Worm (Caenorhabditis elegans): ENCODE data around the gene dpy-21.

dpy-21 gene

ce11 chrV:17979789-17980188 is 30.8 kb upstream of the dpy-21 start, which contains the start of gene snx-6:
Gene snx-6 (minus strand): TSS chrV:17980082.
- TF ChIP-seq Y55F3AM.14 (GFP tag; optimal IDR thresholded peaks at IDR 0.05) (no peak), sem-4 (tag; optimal IDR thresholded peaks at IDR 0.05) (no peak), zag-1 (tag; optimal IDR thresholded peaks at IDR 0.05) (no peak), ceh-16 (tag; optimal IDR thresholded peaks at IDR 0.05) (no peak)

- peak; percentile 3 for TF ChIP-seq crh-2 (tag; optimal IDR thresholded peaks at IDR 0.05)
- TF ChIP-seq ztf-1 (GFP tag; conservative IDR thresholded peaks at IDR 0.05), result no peak
- TF ChIP-seq fos-1 (tag; optimal IDR thresholded peaks at IDR 0.05), result peak; percentile 53
Measured at ce11 chrV:17978207-17978606, 29.2 kb upstream of the dpy-21 start.

ce11 chrV:17966747-17967146 is 17.8 kb upstream of the dpy-21 start, which contains the start of gene gck-3:
Gene gck-3 (minus strand): TSS chrV:17966847.
- TF ChIP-seq ceh-16 (tag; optimal IDR thresholded peaks at IDR 0.05) (no peak), peb-1 (tag; optimal IDR thresholded peaks at IDR 0.05) (no peak), sem-4 (tag; optimal IDR thresholded peaks at IDR 0.05) (no peak), ceh-82 (tag; optimal IDR thresholded peaks at IDR 0.05) (no peak), dmd-4 (tag; optimal IDR thresholded peaks at IDR 0.05) (no peak), R02D3.7 (tag; optimal IDR thresholded peaks at IDR 0.05) (no peak), ztf-4 (tag; optimal IDR thresholded peaks at IDR 0.05) (no peak), nhr-10 (tag; optimal IDR thresholded peaks at IDR 0.05) (no peak), gmeb-1 (tag; optimal IDR thresholded peaks at IDR 0.05) (no peak)

- no peak for TF ChIP-seq nhr-237 (tag; optimal IDR thresholded peaks at IDR 0.05)
Measured at ce11 chrV:17962500-17962899, 13.5 kb upstream of the dpy-21 start.

ce11 chrV:17956109-17956508 is 7.1 kb upstream of the dpy-21 start:
- TF ChIP-seq nhr-21 (tag; optimal IDR thresholded peaks at IDR 0.05) (no peak), elt-1 (tag; optimal IDR thresholded peaks at IDR 0.05) (no peak), elt-3 (tag; optimal IDR thresholded peaks at IDR 0.05) (no peak)

- no peak for TF ChIP-seq nhr-23 (tag; optimal IDR thresholded peaks at IDR 0.05)
- TF ChIP-seq sma-3 (GFP tag; optimal IDR thresholded peaks at IDR 0.05), result no peak
- 0 out of 2 replicates have a peak, but pooled peaks have one; percentile 59 for TF ChIP-seq ztf-1 (GFP tag; conservative IDR thresholded peaks at IDR 0.05)
Measured at ce11 chrV:17952280-17952679, 3.3 kb upstream of the dpy-21 start.

ce11 chrV:17951172-17951999 is 2.4 kb upstream of the dpy-21 start, which contains the start of gene Y59A8B.24:
Gene Y59A8B.24 (plus strand): TSS chrV:17951949.
- peak; percentile 36 for TF ChIP-seq ceh-82 (tag; optimal IDR thresholded peaks at IDR 0.05)
- peak; percentile 68 to 91 for TF ChIP-seq lsy-2 (tag; optimal IDR thresholded peaks at IDR 0.05)
- peak; percentile 76 for TF ChIP-seq sem-4 (tag; optimal IDR thresholded peaks at IDR 0.05)
- TF ChIP-seq egl-27 (tag; optimal IDR thresholded peaks at IDR 0.05), result peak; percentile 69
- peak; percentile 95 for TF ChIP-seq crh-2 (tag; optimal IDR thresholded peaks at IDR 0.05)
- TF ChIP-seq fos-1 (tag; optimal IDR thresholded peaks at IDR 0.05), result peak; percentile 75
- peak; percentile 86 for TF ChIP-seq sma-9 (GFP tag; optimal IDR thresholded peaks at IDR 0.05)
- no peak for TF ChIP-seq sma-9 (tag; optimal IDR thresholded peaks at IDR 0.05)
- TF ChIP-seq unc-55 (GFP tag; optimal IDR thresholded peaks at IDR 0.05), result peak; percentile 97
- TF ChIP-seq nhr-6 (tag; optimal IDR thresholded peaks at IDR 0.05), result peak; percentile 78
- peak; percentile 72 for TF ChIP-seq blmp-1 (tag; optimal IDR thresholded peaks at IDR 0.05; ENCODE audit: insufficient read depth)
- TF ChIP-seq alr-1 (tag; optimal IDR thresholded peaks at IDR 0.05), result no peak
- no peak for TF ChIP-seq dmd-4 (tag; optimal IDR thresholded peaks at IDR 0.05)
- peak; percentile 70 for TF ChIP-seq zag-1 (tag; optimal IDR thresholded peaks at IDR 0.05)
- TF ChIP-seq elt-1 (tag; optimal IDR thresholded peaks at IDR 0.05), result no peak
- TF ChIP-seq elt-3 (tag; optimal IDR thresholded peaks at IDR 0.05), result no peak
- no peak for TF ChIP-seq ztf-11 (tag; optimal IDR thresholded peaks at IDR 0.05)
- no peak for TF ChIP-seq mbf-1 (tag; optimal IDR thresholded peaks at IDR 0.05)
- no peak for TF ChIP-seq nhr-11 (tag; optimal IDR thresholded peaks at IDR 0.05)
- peak; percentile 98 for TF ChIP-seq C34F6.9 (tag; optimal IDR thresholded peaks at IDR 0.05)
- peak; percentile 83 for TF ChIP-seq Y55F3AM.14 (GFP tag; optimal IDR thresholded peaks at IDR 0.05)
- no peak for TF ChIP-seq nhr-23 (tag; optimal IDR thresholded peaks at IDR 0.05)
- TF ChIP-seq nhr-21 (tag; optimal IDR thresholded peaks at IDR 0.05), result peak; percentile 87
- TF ChIP-seq nhr-129 (tag; optimal IDR thresholded peaks at IDR 0.05), result peak; percentile 94
- peak; percentile 55 to 76 for TF ChIP-seq mdl-1 (tag; optimal IDR thresholded peaks at IDR 0.05)
- TF ChIP-seq nhr-12 (tag; optimal IDR thresholded peaks at IDR 0.05), result no peak
- TF ChIP-seq mab-5 (tag; optimal IDR thresholded peaks at IDR 0.05), result peak; percentile 89
- TF ChIP-seq snpc-4 (tag; optimal IDR thresholded peaks at IDR 0.05), result peak; percentile 85
- no peak for TF ChIP-seq unc-62 (GFP tag; optimal IDR thresholded peaks at IDR 0.05)
- no peak for TF ChIP-seq ztf-1 (GFP tag; conservative IDR thresholded peaks at IDR 0.05)
- TF ChIP-seq nhr-77 (tag; optimal IDR thresholded peaks at IDR 0.05), result peak; percentile 5
